Fruit fly (Drosophila melanogaster): ENCODE results near the gene Cyp4ae1.

dm6 chrX:2218455-2218854 is 39.6 kb downstream of the Cyp4ae1 start:
- no peak for TF ChIP-seq Jarid2 (GFP tag; optimal IDR thresholded peaks at IDR 0.05)
- no peak for TF ChIP-seq phol (tag; optimal IDR thresholded peaks at IDR 0.05)
- TF ChIP-seq row (GFP tag; IDR thresholded peaks at IDR 0.05): no peak
- TF ChIP-seq wdn (GFP tag; IDR thresholded peaks at IDR 0.05): no peak
- TF ChIP-seq dm (GFP tag; optimal IDR thresholded peaks at IDR 0.05): no peak
- no peak for TF ChIP-seq ash1 (GFP tag; optimal IDR thresholded peaks at IDR 0.05)
- no peak for TF ChIP-seq ab (GFP tag; optimal IDR thresholded peaks at IDR 0.05)
- no peak for TF ChIP-seq Hr78 (GFP tag; optimal IDR thresholded peaks at IDR 0.05)
- TF ChIP-seq CG1602 (GFP tag; optimal IDR thresholded peaks at IDR 0.05): no peak
- TF ChIP-seq CG18619 (GFP tag; optimal IDR thresholded peaks at IDR 0.05): no peak
- no peak for TF ChIP-seq usp (GFP tag; optimal IDR thresholded peaks at IDR 0.05)
- no peak for TF ChIP-seq dmrt11E (tag; optimal IDR thresholded peaks at IDR 0.05)
